Worm (Caenorhabditis elegans) whole organism, L1 larva: ENCODE results near the gene col-157.

Experiments used
- F16B12.6 ChIP-seq: fragments of 150-350 bp; optimal IDR thresholded peaks from 2 replicates; lab custom pipeline; 2014; ENCODE audit warnings: missing biosample characterization, missing genetic modification characterization
- blmp-1 ChIP-seq: fragments of 150-350 bp; optimal IDR thresholded peaks from 2 replicates; lab custom pipeline; 2014; ENCODE audit warnings: missing biosample characterization, missing genetic modification characterization
- ceh-8 ChIP-seq: fragments of 200-800 bp; sonication (Bioruptor generic); optimal IDR thresholded peaks from 2 replicates; lab custom pipeline; 2018; ENCODE audit warnings: mild to moderate bottlenecking, missing genetic modification characterization, moderate library complexity, missing compliant biosample characterization
- ceh-90 ChIP-seq: sonication (generic microtip); optimal IDR thresholded peaks from 2 replicates; lab custom pipeline; 2016; ENCODE audit warnings: missing genetic modification characterization, missing compliant biosample characterization
- ces-1 ChIP-seq: fragments of 150-350 bp; optimal IDR thresholded peaks from 2 replicates; lab custom pipeline; 2014; ENCODE audit warnings: missing biosample characterization, missing genetic modification reagents, missing genetic modification characterization
- dpl-1 ChIP-seq, 3 experiments: fragments of 150-350 bp in 2 of 3; sonication (generic microtip) in 1 of 3; optimal IDR thresholded peaks; 2 replicates each; lab custom pipeline; 2014 to 2017; ENCODE audit warnings: missing biosample characterization in 3 of 3, missing genetic modification characterization in 3 of 3, missing genetic modification reagents in 3 of 3
- efl-1 ChIP-seq, 4 experiments: fragments of 150-350 bp; optimal IDR thresholded peaks in 3 of 4; peaks in 1 of 4; 1 replicate in 1 of 4; 2 replicates in 3 of 4; lab custom pipeline; 2014; ENCODE audit warnings: missing biosample characterization in 2 of 4, missing genetic modification characterization in 2 of 4, missing genetic modification reagents in 2 of 4
- efl-3 ChIP-seq: fragments of 200-800 bp; sonication (Bioruptor generic); optimal IDR thresholded peaks from 2 replicates; lab custom pipeline; 2018; ENCODE audit warnings: mild to moderate bottlenecking, missing genetic modification characterization, missing compliant biosample characterization
- egl-13 ChIP-seq: sonication (generic microtip); optimal IDR thresholded peaks from 2 replicates; lab custom pipeline; 2016; ENCODE audit warnings: missing genotype, missing genetic modification reagents, missing genetic modification characterization, missing compliant biosample characterization
- ets-5 ChIP-seq: fragments of 200-800 bp; sonication (Bioruptor generic); IDR thresholded peaks from 2 replicates; pipeline ENCODE4 v1.3.6; 2022; ENCODE audit warnings: missing genetic modification characterization, missing compliant biosample characterization
- grh-1 ChIP-seq: fragments of 200-800 bp; sonication (Bioruptor generic); IDR thresholded peaks from 2 replicates; pipeline ENCODE4 v1.3.6; 2022; ENCODE audit warnings: missing genetic modification reagents, missing genetic modification characterization, missing compliant biosample characterization
- lin-13 ChIP-seq: fragments of 150-350 bp; optimal IDR thresholded peaks from 2 replicates; lab custom pipeline; 2014; ENCODE audit warnings: missing biosample characterization, missing genetic modification reagents, missing genetic modification characterization
- lin-14 ChIP-seq: fragments of 200-800 bp; sonication (Bioruptor generic); optimal IDR thresholded peaks from 2 replicates; lab custom pipeline; 2018; ENCODE audit warnings: mild to moderate bottlenecking, missing genetic modification characterization, moderate library complexity, missing compliant biosample characterization
- lin-15B ChIP-seq: fragments of 150-350 bp; sonication (generic microtip); optimal IDR thresholded peaks from 3 replicates; lab custom pipeline; 2014; ENCODE audit warnings: missing biosample characterization, missing genetic modification characterization
- lin-35 ChIP-seq, 2 experiments: fragments of 150-350 bp; optimal IDR thresholded peaks; 2 replicates each; lab custom pipeline; 2014; ENCODE audit warnings: missing biosample characterization in 2 of 2, missing genetic modification characterization in 2 of 2, missing genetic modification reagents in 2 of 2
- lin-39 ChIP-seq: fragments of 150-350 bp; optimal IDR thresholded peaks from 2 replicates; lab custom pipeline; 2014; ENCODE audit warnings: missing biosample characterization, missing genetic modification reagents, missing genetic modification characterization
- lir-3 ChIP-seq: sonication (generic microtip); optimal IDR thresholded peaks from 2 replicates; lab custom pipeline; 2016; ENCODE audit warnings: mild to moderate bottlenecking, missing genetic modification characterization, moderate library complexity, missing compliant biosample characterization; ENCODE audit not compliant: poor library complexity
- lsy-2 ChIP-seq, 2 experiments: fragments of 150-350 bp; optimal IDR thresholded peaks; 2 replicates each; lab custom pipeline; 2014; ENCODE audit warnings: missing biosample characterization in 2 of 2, missing genetic modification characterization in 2 of 2
- mef-2 ChIP-seq: fragments of 150-350 bp; optimal IDR thresholded peaks from 2 replicates; lab custom pipeline; 2014; ENCODE audit warnings: missing biosample characterization, missing genetic modification characterization
- nhr-12 ChIP-seq: sonication (generic microtip); optimal IDR thresholded peaks from 2 replicates; lab custom pipeline; 2017; ENCODE audit warnings: missing biosample characterization, missing genetic modification characterization
- nhr-19 ChIP-seq: fragments of 200-800 bp; sonication (Bioruptor generic); conservative IDR thresholded peaks from 2 replicates; pipeline ENCODE4 v1.3.6; 2022; ENCODE audit warnings: missing genetic modification characterization, missing compliant biosample characterization
- nhr-28 ChIP-seq: fragments of 150-350 bp; optimal IDR thresholded peaks from 2 replicates; lab custom pipeline; 2014; ENCODE audit warnings: missing biosample characterization, missing genetic modification characterization
- nhr-85 ChIP-seq: sonication (generic microtip); peaks from one replicate; lab custom pipeline; 2016; ENCODE audit warnings: missing genetic modification characterization, inconsistent platforms, missing compliant biosample characterization
- nhr-90 ChIP-seq: sonication (generic microtip); optimal IDR thresholded peaks from 2 replicates; lab custom pipeline; 2016; ENCODE audit warnings: mild to moderate bottlenecking, missing genetic modification characterization, missing compliant biosample characterization; ENCODE audit not compliant: poor library complexity
- pax-3 ChIP-seq: fragments of 200-800 bp; sonication (Bioruptor generic); optimal IDR thresholded peaks from 2 replicates; lab custom pipeline; 2018; ENCODE audit warnings: mild to moderate bottlenecking, missing genetic modification characterization, moderate library complexity, missing compliant biosample characterization
- pqm-1 ChIP-seq: sonication (generic microtip); optimal IDR thresholded peaks from 3 replicates; lab custom pipeline; 2017; ENCODE audit warnings: missing biosample characterization, missing genetic modification characterization
- skn-1 ChIP-seq: fragments of 150-350 bp; optimal IDR thresholded peaks from 2 replicates; lab custom pipeline; 2014; ENCODE audit warnings: missing biosample characterization, missing genetic modification characterization
- sox-4 ChIP-seq: sonication (generic microtip); optimal IDR thresholded peaks from 2 replicates; lab custom pipeline; 2016; ENCODE audit warnings: missing genetic modification characterization, missing compliant biosample characterization
- sptf-1 ChIP-seq: fragments of 150-350 bp; optimal IDR thresholded peaks from 2 replicates; lab custom pipeline; 2014; ENCODE audit warnings: missing biosample characterization, missing genetic modification characterization
- swsn-7 ChIP-seq: sonication (generic microtip); optimal IDR thresholded peaks from 2 replicates; lab custom pipeline; 2016; ENCODE audit warnings: missing genetic modification characterization, missing compliant biosample characterization
- unc-30 ChIP-seq: sonication (generic microtip); optimal IDR thresholded peaks from 2 replicates; lab custom pipeline; 2017; ENCODE audit warnings: missing biosample characterization, missing genetic modification characterization
- unc-62 ChIP-seq: fragments of 150-350 bp; optimal IDR thresholded peaks from 2 replicates; lab custom pipeline; 2014; ENCODE audit warnings: missing biosample characterization, missing genetic modification reagents, missing genetic modification characterization
- xbp-1 ChIP-seq: sonication (generic microtip); optimal IDR thresholded peaks from 2 replicates; lab custom pipeline; 2016; ENCODE audit warnings: missing genetic modification characterization, missing compliant biosample characterization
- zag-1 ChIP-seq: fragments of 150-350 bp; optimal IDR thresholded peaks from 2 replicates; lab custom pipeline; 2014; ENCODE audit warnings: missing biosample characterization, missing genetic modification characterization
- ztf-4 ChIP-seq: fragments of 150-350 bp; optimal IDR thresholded peaks from 2 replicates; lab custom pipeline; 2014; ENCODE audit warnings: missing biosample characterization, missing genetic modification characterization

The col-157 gene

DNA sequence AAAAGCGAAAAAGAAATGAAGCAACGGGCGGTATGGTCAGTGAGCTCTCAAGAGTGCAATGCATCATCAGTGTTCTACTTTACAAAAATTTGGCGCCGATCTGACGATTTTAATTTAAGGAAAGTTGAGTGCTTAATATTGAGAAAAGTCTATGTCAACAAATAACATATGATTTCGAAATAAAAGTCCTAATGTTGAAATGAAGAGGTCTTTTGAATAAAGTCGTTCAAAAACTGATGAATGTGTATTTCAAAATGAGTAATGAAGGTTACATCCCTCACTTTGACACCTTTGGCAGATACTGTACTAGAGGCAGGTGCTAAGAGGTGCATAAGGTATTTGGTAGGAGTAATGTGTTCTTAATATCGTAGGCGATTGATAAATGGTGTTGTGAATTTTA lies 13.6 kb downstream of the col-157 start:
- no peak for TF ChIP-seq ceh-8 (GFP tag; lab: Kevin White, UChicago)
- no peak for TF ChIP-seq ets-5 (GFP tag; lab: Robert Waterston, UW)
- TF ChIP-seq lin-39 (tag; lab: Kevin White, UChicago), result no peak
- no peak for TF ChIP-seq sox-4
- no peak for TF ChIP-seq nhr-19 (GFP tag; lab: Robert Waterston, UW)
- no peak for TF ChIP-seq lin-13 (GFP tag; lab: Kevin White, UChicago)
- TF ChIP-seq zag-1 (tag; lab: Kevin White, UChicago), result no peak
- TF ChIP-seq nhr-28 (tag; lab: Kevin White, UChicago), result no peak
- TF ChIP-seq sptf-1 (tag; lab: Kevin White, UChicago), result no peak
- TF ChIP-seq pqm-1, result no peak
- TF ChIP-seq skn-1 (tag; lab: Kevin White, UChicago), result no peak

- no peak for TF ChIP-seq swsn-7 (tag; lab: Kevin White, UChicago)
- peak; percentile 40 for TF ChIP-seq blmp-1 (tag; lab: Kevin White, UChicago)
- peak; percentile 48 for TF ChIP-seq lin-14 (GFP tag; lab: Kevin White, UChicago)
- no peak for TF ChIP-seq unc-62
These were observed 15.9 kb downstream of the col-157 start for ce11 chrV:11499786-11500185.

- TF ChIP-seq blmp-1 (tag; lab: Kevin White, UChicago) (peak; percentile 33), nhr-85 (tag; lab: Kevin White, UChicago) (no peak), efl-1 (optimal IDR thresholded peaks at IDR 0.05; lab: Kevin White, UChicago) (no peak), efl-1 (GFP tag; optimal IDR thresholded peaks at IDR 0.05 in 1 of 2; lab: Kevin White, UChicago) (peak in 1 of 2 experiments; percentile 64), unc-30 (no peak), unc-62 (no peak), lin-13 (GFP tag; lab: Kevin White, UChicago) (no peak), lir-3 (no peak)
These were observed 17.1 kb downstream of the col-157 start for ce11 chrV:11500980-11501379.

- TF ChIP-seq ets-5 (GFP tag; lab: Robert Waterston, UW) (no peak), lin-15B (tag; lab: Kevin White, UChicago) (no peak), xbp-1 (tag; lab: Kevin White, UChicago) (peak; percentile 48), nhr-90 (tag; lab: Kevin White, UChicago) (no peak), efl-3 (GFP tag; lab: Kevin White, UChicago) (no peak), nhr-28 (tag; lab: Kevin White, UChicago) (no peak), lsy-2 (tag; optimal IDR thresholded peaks at IDR 0.05; lab: Kevin White, UChicago) (peak in 1 of 2 experiments; percentile 24), pqm-1 (no peak), ceh-90 (no peak), F16B12.6 (tag; lab: Kevin White, UChicago) (no peak), efl-1 (optimal IDR thresholded peaks at IDR 0.05; lab: Kevin White, UChicago) (peak in 1 of 2 experiments; percentile 74), efl-1 (GFP tag; optimal IDR thresholded peaks at IDR 0.05 in 1 of 2; lab: Kevin White, UChicago) (peak; percentile 77 to 96), egl-13 (no peak), grh-1 (GFP tag; lab: Robert Waterston, UW) (peak; percentile 49; the same call in 1 of the 2 replicates), lin-35 (GFP tag; optimal IDR thresholded peaks at IDR 0.05; lab: Kevin White, UChicago) (peak; percentile 25 to 77), nhr-85 (tag; lab: Kevin White, UChicago) (peak; percentile 28), ztf-4 (tag; lab: Kevin White, UChicago) (no peak), mef-2 (tag; lab: Kevin White, UChicago) (no peak), ces-1 (GFP tag; lab: Kevin White, UChicago) (no peak), pax-3 (tag; lab: Kevin White, UChicago) (no peak), nhr-12 (tag; lab: Kevin White, UChicago) (no peak), dpl-1 (GFP tag; optimal IDR thresholded peaks at IDR 0.05; lab: Kevin White, UChicago) (peak; percentile 27 to 68 (median 65))
These were observed 19.4 kb downstream of the col-157 start, which contains the start of gene C55A6.12 for ce11 chrV:11503081-11503751. Gene C55A6.12 (minus strand): TSS chrV:11503131.
